Fruit fly (Drosophila melanogaster) whole organism, embryonic: ENCODE measurements around the gene Rabex-5.

Experiments used
- CG10366 ChIP-seq: fragments of 200-800 bp; sonication (Bioruptor generic); IDR thresholded peaks from 2 replicates; pipeline ENCODE4 v1.3.6; 2022; ENCODE audit warnings: missing biosample characterization, missing genetic modification characterization
- CG11093 ChIP-seq: fragments of 200-800 bp; sonication (Bioruptor generic); IDR thresholded peaks from 3 replicates; pipeline ENCODE4 v1.3.6; 2022; ENCODE audit warnings: missing biosample characterization, missing genetic modification characterization
- CG11398 ChIP-seq: fragments of 200-800 bp; sonication (Bioruptor generic); optimal IDR thresholded peaks from 2 replicates; lab custom pipeline; 2016; ENCODE audit warnings: missing biosample characterization, missing genetic modification characterization
- CG11696 ChIP-seq: fragments of 200-800 bp; sonication (Bioruptor generic); IDR thresholded peaks from 2 replicates; pipeline ENCODE4 v1.3.6; 2022; ENCODE audit warnings: missing biosample characterization, missing genetic modification characterization
- CG12769 ChIP-seq: fragments of 200-800 bp; sonication (Bioruptor generic); optimal IDR thresholded peaks from 2 replicates; lab custom pipeline; 2019; ENCODE audit warnings: missing biosample characterization, mild to moderate bottlenecking, missing genetic modification characterization, moderate library complexity
- CG14014 ChIP-seq: fragments of 200-800 bp; sonication (Bioruptor generic); IDR thresholded peaks from 2 replicates; pipeline ENCODE4 v1.3.6; 2022; ENCODE audit warnings: missing biosample characterization, missing genetic modification characterization
- CG14441 ChIP-seq: fragments of 200-800 bp; sonication (Bioruptor generic); IDR thresholded peaks from 2 replicates; pipeline ENCODE4 v1.3.6; 2022; ENCODE audit warnings: missing biosample characterization, missing genetic modification characterization
- CG15269 ChIP-seq: fragments of 200-800 bp; sonication (Bioruptor generic); optimal IDR thresholded peaks from 2 replicates; lab custom pipeline; 2018; ENCODE audit warnings: missing biosample characterization, mild to moderate bottlenecking, missing genetic modification characterization, moderate library complexity
- CG30403 ChIP-seq: fragments of 200-800 bp; sonication (Bioruptor generic); optimal IDR thresholded peaks from 3 replicates; lab custom pipeline; 2016; ENCODE audit warnings: missing biosample characterization, missing genetic modification characterization
- CG32532 ChIP-seq: fragments of 200-800 bp; sonication (Bioruptor generic); IDR thresholded peaks from 2 replicates; pipeline ENCODE4 v1.3.6; 2022; ENCODE audit warnings: missing biosample characterization, missing genetic modification characterization
- CG34376 ChIP-seq: fragments of 200-800 bp; sonication (Bioruptor generic); optimal IDR thresholded peaks from 2 replicates; lab custom pipeline; 2018; ENCODE audit warnings: missing biosample characterization, mild to moderate bottlenecking, missing genetic modification characterization
- CG34422 ChIP-seq: fragments of 200-800 bp; sonication (Bioruptor generic); IDR thresholded peaks from 3 replicates; pipeline ENCODE4 v1.3.6; 2022; ENCODE audit warnings: missing biosample characterization, missing genetic modification characterization
- CG3847 ChIP-seq: fragments of 200-800 bp; sonication (Bioruptor generic); IDR thresholded peaks from 2 replicates; pipeline ENCODE4 v1.3.6; 2022; ENCODE audit warnings: missing biosample characterization, missing genetic modification characterization
- CG3995 ChIP-seq: fragments of 200-800 bp; sonication (Bioruptor generic); optimal IDR thresholded peaks from 3 replicates; lab custom pipeline; 2016; ENCODE audit warnings: missing biosample characterization, missing genetic modification characterization
- CG4328 ChIP-seq: fragments of 200-800 bp; sonication (Bioruptor generic); optimal IDR thresholded peaks from 3 replicates; lab custom pipeline; 2017; ENCODE audit warnings: missing biosample characterization, missing genetic modification reagents, missing genetic modification characterization
- CG4360 ChIP-seq: fragments of 200-800 bp; sonication (Bioruptor generic); IDR thresholded peaks from 2 replicates; pipeline ENCODE4 v1.3.6; 2022; ENCODE audit warnings: missing biosample characterization, missing genetic modification characterization
- CG4854 ChIP-seq: fragments of 200-800 bp; sonication (Bioruptor generic); optimal IDR thresholded peaks from 2 replicates; lab custom pipeline; 2016; ENCODE audit warnings: missing biosample characterization, missing genetic modification characterization, inconsistent platforms
- CG9437 ChIP-seq: fragments of 200-800 bp; sonication (Bioruptor generic); optimal IDR thresholded peaks from 2 replicates; lab custom pipeline; 2018; ENCODE audit warnings: missing biosample characterization, mild to moderate bottlenecking, missing genetic modification characterization
- E2f2 ChIP-seq: fragments of 200-800 bp; sonication (Bioruptor generic); IDR thresholded peaks from 2 replicates; pipeline ENCODE4 v1.3.6; 2022; ENCODE audit warnings: missing biosample characterization, missing genetic modification characterization
- ERR ChIP-seq: fragments of 200-800 bp; sonication (Bioruptor generic); optimal IDR thresholded peaks from 2 replicates; lab custom pipeline; 2016; ENCODE audit warnings: missing biosample characterization, missing genetic modification characterization
- Hmr ChIP-seq: fragments of 200-800 bp; sonication (Bioruptor generic); optimal IDR thresholded peaks from 3 replicates; lab custom pipeline; 2017; ENCODE audit warnings: mild to moderate bottlenecking, missing biosample characterization, missing genetic modification reagents, missing genetic modification characterization
- MBD-R2 ChIP-seq: fragments of 200-800 bp; sonication (Bioruptor generic); IDR thresholded peaks from 2 replicates; pipeline ENCODE4 v1.3.6; 2022; ENCODE audit warnings: missing biosample characterization, missing genetic modification characterization
- Med ChIP-seq: fragments of 200-800 bp; sonication (Bioruptor generic); peaks from one replicate; lab custom pipeline; 2016; ENCODE audit warnings: missing biosample characterization, missing genetic modification characterization, mild to moderate bottlenecking, inconsistent platforms, moderate library complexity
- PHDP ChIP-seq: fragments of 200-800 bp; sonication (Bioruptor generic); optimal IDR thresholded peaks from 3 replicates; lab custom pipeline; 2018; ENCODE audit warnings: missing biosample characterization, mild to moderate bottlenecking, missing genetic modification characterization, moderate library complexity
- Pdp1 ChIP-seq, 2 experiments: fragments of 200-800 bp; sonication (Bioruptor generic); optimal IDR thresholded peaks; 3 replicates each; lab custom pipeline; 2016; ENCODE audit warnings: missing biosample characterization in 2 of 2, missing genetic modification characterization in 2 of 2, mild to moderate bottlenecking in 1 of 2, moderate library complexity in 1 of 2
- ase ChIP-seq: fragments of 200-800 bp; sonication (Bioruptor generic); IDR thresholded peaks from 3 replicates; pipeline ENCODE4 v1.3.6; 2022; ENCODE audit warnings: missing biosample characterization, missing genetic modification characterization
- bigmax ChIP-seq: fragments of 200-800 bp; sonication (Bioruptor generic); optimal IDR thresholded peaks from 2 replicates; lab custom pipeline; 2018; ENCODE audit warnings: missing biosample characterization, mild to moderate bottlenecking, missing genetic modification characterization
- bsh ChIP-seq, 2 experiments: fragments of 200-800 bp; sonication (Bioruptor generic); optimal IDR thresholded peaks; 2 replicates each; lab custom pipeline; 2017 to 2018; ENCODE audit warnings: mild to moderate bottlenecking in 2 of 2, missing biosample characterization in 2 of 2, missing genetic modification characterization in 2 of 2, moderate library complexity in 1 of 2
- dimm ChIP-seq: fragments of 200-800 bp; sonication (Bioruptor generic); IDR thresholded peaks from 2 replicates; pipeline ENCODE4 v1.3.6; 2022; ENCODE audit warnings: missing biosample characterization, missing genetic modification characterization
- dysf ChIP-seq: fragments of 200-800 bp; sonication (Bioruptor generic); IDR thresholded peaks from 3 replicates; pipeline ENCODE4 v1.3.6; 2022; ENCODE audit warnings: missing biosample characterization, missing genetic modification characterization
- exex ChIP-seq: fragments of 200-800 bp; sonication (Bioruptor generic); optimal IDR thresholded peaks from 4 replicates; lab custom pipeline; 2018; ENCODE audit warnings: missing biosample characterization, mild to moderate bottlenecking, missing genetic modification characterization, moderate library complexity
- gfzf ChIP-seq: fragments of 200-800 bp; sonication (Bioruptor generic); optimal IDR thresholded peaks from 2 replicates; lab custom pipeline; 2016; ENCODE audit warnings: missing biosample characterization, mild to moderate bottlenecking, missing genetic modification characterization, moderate library complexity
- gt ChIP-seq: fragments of 200-800 bp; sonication (Bioruptor generic); IDR thresholded peaks from 2 replicates; pipeline ENCODE4 v1.3.6; 2022; ENCODE audit warnings: missing biosample characterization, missing genetic modification characterization
- hkb ChIP-seq, 2 experiments: fragments of 200-800 bp in 1 of 2; fragments of >200 bp in 1 of 2; sonication (Bioruptor generic) in 1 of 2; IDR thresholded peaks in 1 of 2; optimal IDR thresholded peaks in 1 of 2; 2 replicates each; pipeline versions ENCODE4 v1.3.6 to Lab custom; 2017 to 2022; ENCODE audit warnings: missing biosample characterization in 1 of 2, missing genetic modification characterization in 1 of 2
- odd ChIP-seq: fragments of 200-800 bp; sonication (Bioruptor generic); optimal IDR thresholded peaks from 2 replicates; lab custom pipeline; 2017; ENCODE audit warnings: missing biosample characterization, mild to moderate bottlenecking, missing genetic modification characterization
- org-1 ChIP-seq: fragments of 200-800 bp; sonication (Bioruptor generic); optimal IDR thresholded peaks from 2 replicates; lab custom pipeline; 2017; ENCODE audit warnings: missing biosample characterization, missing genetic modification characterization
- pb ChIP-seq: fragments of 200-800 bp; sonication (Bioruptor generic); optimal IDR thresholded peaks from 3 replicates; lab custom pipeline; 2016; ENCODE audit warnings: missing biosample characterization, missing genetic modification characterization
- psq ChIP-seq: fragments of 200-800 bp; sonication (Bioruptor generic); optimal IDR thresholded peaks from 2 replicates; lab custom pipeline; 2017; ENCODE audit warnings: missing biosample characterization, missing genetic modification characterization
- sd ChIP-seq: fragments of 200-800 bp; sonication (Bioruptor generic); optimal IDR thresholded peaks from 3 replicates; lab custom pipeline; 2018; ENCODE audit warnings: missing biosample characterization, mild to moderate bottlenecking, missing genetic modification characterization, moderate library complexity
- shn ChIP-seq: fragments of 200-800 bp; sonication (Bioruptor generic); optimal IDR thresholded peaks from 3 replicates; lab custom pipeline; 2016; ENCODE audit warnings: missing biosample characterization, missing genetic modification characterization
- sisA ChIP-seq: fragments of 200-800 bp; sonication (Bioruptor generic); IDR thresholded peaks from 2 replicates; pipeline ENCODE4 v1.3.6; 2022; ENCODE audit warnings: missing biosample characterization, missing genetic modification characterization
- sqz ChIP-seq: fragments of 200-800 bp; sonication (Bioruptor generic); optimal IDR thresholded peaks from 3 replicates; lab custom pipeline; 2018; ENCODE audit warnings: missing biosample characterization, mild to moderate bottlenecking, missing genetic modification characterization
- stc ChIP-seq: fragments of 200-800 bp; sonication (Bioruptor generic); IDR thresholded peaks from 2 replicates; pipeline ENCODE4 v1.3.6; 2022; ENCODE audit warnings: missing biosample characterization, missing genetic modification characterization
- stwl ChIP-seq: fragments of 200-800 bp; sonication (Bioruptor generic); optimal IDR thresholded peaks from 3 replicates; lab custom pipeline; 2018; ENCODE audit warnings: missing biosample characterization, mild to moderate bottlenecking, missing genetic modification characterization, moderate library complexity
- tin ChIP-seq: fragments of 200-800 bp; sonication (Bioruptor generic); optimal IDR thresholded peaks from 3 replicates; lab custom pipeline; 2016; ENCODE audit warnings: missing biosample characterization, missing genetic modification characterization
- zf30C ChIP-seq: fragments of 200-800 bp; sonication (Bioruptor generic); optimal IDR thresholded peaks from 3 replicates; lab custom pipeline; 2018; ENCODE audit warnings: missing biosample characterization, mild to moderate bottlenecking, missing genetic modification characterization
- zfh1 ChIP-seq: fragments of 200-800 bp; sonication (Bioruptor generic); IDR thresholded peaks from 3 replicates; pipeline ENCODE4 v1.3.6; 2022; ENCODE audit warnings: missing biosample characterization, missing genetic modification characterization

The Rabex-5 gene

dm6 chr3L:1335989-1336961, 40.6 kb downstream of the Rabex-5 start (continued):
- TF ChIP-seq CG11398 (GFP tag; lab: Kevin White, UChicago) (no peak), zf30C (no peak), stc (GFP tag; lab: Robert Waterston, UW) (peak; percentile 47; the same call in 1 of the 2 replicates), hkb (optimal IDR thresholded peaks at IDR 0.05; lab: Kevin White, UChicago) (no peak), hkb (GFP tag; IDR thresholded peaks at IDR 0.05; lab: Robert Waterston, UW) (peak; percentile 27; the same call in 1 of the 2 replicates), odd (no peak), shn (GFP tag; lab: Kevin White, UChicago) (no peak), sisA (GFP tag; lab: Robert Waterston, UW) (no peak), MBD-R2 (GFP tag; lab: Robert Waterston, UW) (peak; percentile 36; the same call in 1 of the 2 replicates), CG14014 (GFP tag; lab: Robert Waterston, UW) (no peak), CG9437 (no peak), exex (peak; percentile 96), sqz (GFP tag; lab: Kevin White, UChicago) (no peak), dimm (GFP tag; lab: Robert Waterston, UW) (no peak), sd (tag; lab: Kevin White, UChicago) (peak; percentile 89), Med (peak; percentile 90), tin (no peak), CG34376 (GFP tag; lab: Kevin White, UChicago) (peak; percentile 92), CG14441 (GFP tag; lab: Robert Waterston, UW) (peak; percentile 13; the same call in 1 of the 2 replicates), E2f2 (GFP tag; lab: Robert Waterston, UW) (no peak), CG4360 (GFP tag; lab: Robert Waterston, UW) (peak; percentile 67; the same call in 1 of the 2 replicates), CG3995 (GFP tag; lab: Kevin White, UChicago) (peak; percentile 12), CG15269 (tag; lab: Kevin White, UChicago) (no peak), CG11093 (no peak), stwl (tag; lab: Kevin White, UChicago) (no peak), ase (GFP tag; lab: Robert Waterston, UW) (no peak), org-1 (GFP tag; lab: Kevin White, UChicago) (no peak), gfzf (GFP tag; lab: Kevin White, UChicago) (no peak), Hmr (GFP tag; lab: Kevin White, UChicago) (no peak), CG12769 (tag; lab: Kevin White, UChicago) (peak; percentile 52), psq (no peak), bigmax (GFP tag; lab: Kevin White, UChicago) (no peak), Pdp1 (GFP tag; optimal IDR thresholded peaks at IDR 0.05; lab: Kevin White, UChicago) (peak in 1 of 2 experiments; percentile 62), CG4854 (GFP tag; lab: Kevin White, UChicago) (no peak), bsh (GFP tag; optimal IDR thresholded peaks at IDR 0.05; lab: Kevin White, UChicago) (no peak), zfh1 (GFP tag; lab: Robert Waterston, UW) (0 out of 3 replicates have a peak, but pooled peaks have one; percentile 11), CG3847 (GFP tag; lab: Robert Waterston, UW) (no peak), PHDP (tag; lab: Kevin White, UChicago) (peak; percentile 22), CG11696 (peak; percentile 91), ERR (GFP tag; lab: Kevin White, UChicago) (no peak), CG4328 (no peak), gt (no peak), dysf (0 out of 3 replicates have a peak, but pooled peaks have one; percentile 22), pb (GFP tag; lab: Kevin White, UChicago) (no peak), CG30403 (no peak), CG32532 (peak; percentile 58), CG34422 (GFP tag; lab: Robert Waterston, UW) (no peak), CG10366 (GFP tag; lab: Robert Waterston, UW) (no peak)
